Fruit fly (Drosophila melanogaster) whole organism, embryonic: Measurements from ENCODE around the gene Orc2.
A peak's percentile ranks its signal among the peaks of the same experiment; 100 is the strongest.

Source experiments
- Ada2b ChIP-seq: fragments of 200-800 bp; sonication (Bioruptor generic); IDR thresholded peaks from 2 replicates; pipeline ENCODE4 v1.3.6; 2022; ENCODE audit warnings: missing biosample characterization, missing genetic modification characterization
- Awh ChIP-seq: fragments of 200-800 bp; sonication (Bioruptor generic); IDR thresholded peaks from 2 replicates; pipeline ENCODE4, ENCODE4 v1.3.6; 2022; ENCODE audit warnings: missing biosample characterization, missing genetic modification characterization
- BtbVII ChIP-seq: fragments of 200-800 bp; sonication (Bioruptor generic); optimal IDR thresholded peaks from 3 replicates; lab custom pipeline; 2017; ENCODE audit warnings: missing biosample characterization, mild to moderate bottlenecking, missing genetic modification characterization
- CG10543 ChIP-seq: fragments of 200-800 bp; sonication (Bioruptor generic); optimal IDR thresholded peaks from 3 replicates; lab custom pipeline; 2017; ENCODE audit warnings: missing biosample characterization, mild to moderate bottlenecking, missing genetic modification characterization, moderate library complexity
- CG13296 ChIP-seq: fragments of 200-800 bp; sonication (Bioruptor generic); optimal IDR thresholded peaks from 3 replicates; lab custom pipeline; 2018; ENCODE audit warnings: missing biosample characterization, mild to moderate bottlenecking, missing genetic modification characterization
- CG13894 ChIP-seq: fragments of 200-800 bp; sonication (Bioruptor generic); optimal IDR thresholded peaks from 3 replicates; lab custom pipeline; 2018; ENCODE audit warnings: missing biosample characterization, mild to moderate bottlenecking, missing genetic modification characterization, moderate library complexity
- CG15269 ChIP-seq: fragments of 200-800 bp; sonication (Bioruptor generic); optimal IDR thresholded peaks from 2 replicates; lab custom pipeline; 2018; ENCODE audit warnings: missing biosample characterization, mild to moderate bottlenecking, missing genetic modification characterization, moderate library complexity
- CG17385 ChIP-seq: fragments of 200-800 bp; sonication (Bioruptor generic); optimal IDR thresholded peaks from 3 replicates; lab custom pipeline; 2018; ENCODE audit warnings: missing biosample characterization, mild to moderate bottlenecking, missing genetic modification characterization
- CG2678 ChIP-seq: fragments of 200-800 bp; sonication (Bioruptor generic); optimal IDR thresholded peaks from 3 replicates; lab custom pipeline; 2019; ENCODE audit warnings: missing biosample characterization, mild to moderate bottlenecking, missing genetic modification characterization, moderate library complexity
- CG31224 ChIP-seq: fragments of 200-800 bp; sonication (Bioruptor generic); IDR thresholded peaks from 2 replicates; pipeline ENCODE4 v1.3.6; 2022; ENCODE audit warnings: missing biosample characterization, missing genetic modification characterization
- CG6689 ChIP-seq: fragments of 200-800 bp; sonication (Bioruptor generic); IDR thresholded peaks from 2 replicates; pipeline ENCODE4 v1.3.6; 2022; ENCODE audit warnings: missing biosample characterization, missing genetic modification characterization
- CG7745 ChIP-seq: fragments of 200-800 bp; sonication (Bioruptor generic); optimal IDR thresholded peaks from 2 replicates; lab custom pipeline; 2018; ENCODE audit warnings: missing biosample characterization, mild to moderate bottlenecking, missing genetic modification characterization, moderate library complexity
- CkIIα-i1 ChIP-seq: fragments of 200-800 bp; sonication (Bioruptor generic); IDR thresholded peaks from 2 replicates; pipeline ENCODE4 v1.3.6; 2022; ENCODE audit warnings: missing biosample characterization, missing genetic modification characterization
- Ets65A ChIP-seq: fragments of 200-800 bp; sonication (Bioruptor generic); peaks from one replicate; lab custom pipeline; 2016; ENCODE audit warnings: missing biosample characterization, missing genetic modification characterization
- HmgD ChIP-seq: fragments of 200-800 bp; sonication (Bioruptor generic); optimal IDR thresholded peaks from 3 replicates; lab custom pipeline; 2016; ENCODE audit warnings: missing biosample characterization, missing genetic modification characterization
- Nf-YA ChIP-seq: fragments of 200-800 bp; sonication (Bioruptor generic); IDR thresholded peaks from 2 replicates; pipeline ENCODE4 v1.3.6; 2022; ENCODE audit warnings: missing biosample characterization, missing genetic modification characterization
- Nf-YB ChIP-seq: fragments of 200-800 bp; sonication (Bioruptor generic); optimal IDR thresholded peaks from 3 replicates; lab custom pipeline; 2019; ENCODE audit warnings: missing biosample characterization, mild to moderate bottlenecking, missing genetic modification characterization, moderate library complexity
- Nf-YC ChIP-seq: fragments of 200-800 bp; optimal IDR thresholded peaks from 3 replicates; lab custom pipeline; 2019; ENCODE audit warnings: missing biosample characterization, mild to moderate bottlenecking, missing genetic modification characterization, moderate library complexity
- Oaz ChIP-seq: fragments of 200-800 bp; sonication (Bioruptor generic); IDR thresholded peaks from 2 replicates; pipeline ENCODE4 v1.3.6; 2022; ENCODE audit warnings: missing biosample characterization, missing genetic modification characterization
- Taf1 ChIP-seq: fragments of 200-800 bp; sonication (Bioruptor generic); IDR thresholded peaks from 2 replicates; pipeline ENCODE4 v1.3.6; 2022; ENCODE audit warnings: missing biosample characterization, missing genetic modification characterization
- Xbp1 ChIP-seq: fragments of 200-800 bp; sonication (Bioruptor generic); optimal IDR thresholded peaks from 3 replicates; lab custom pipeline; 2016; ENCODE audit warnings: missing biosample characterization, mild to moderate bottlenecking, missing genetic modification characterization
- abd-A ChIP-seq: fragments of 200-800 bp; sonication (Bioruptor generic); optimal IDR thresholded peaks from 3 replicates; lab custom pipeline; 2019; ENCODE audit warnings: missing biosample characterization, mild to moderate bottlenecking, missing genetic modification characterization, moderate library complexity
- chm ChIP-seq: fragments of 200-800 bp; sonication (Bioruptor generic); IDR thresholded peaks from 2 replicates; pipeline ENCODE4 v1.3.6; 2022; ENCODE audit warnings: missing biosample characterization, missing genetic modification characterization
- crol ChIP-seq: fragments of 200-800 bp; sonication (Bioruptor generic); IDR thresholded peaks from 2 replicates; pipeline ENCODE4 v1.3.6; 2022; ENCODE audit warnings: missing biosample characterization, missing genetic modification characterization
- ewg ChIP-seq: fragments of 200-800 bp; sonication (Bioruptor generic); optimal IDR thresholded peaks from 3 replicates; lab custom pipeline; 2017; ENCODE audit warnings: mild to moderate bottlenecking, missing biosample characterization, missing genetic modification reagents, missing genetic modification characterization
- fd102C ChIP-seq: fragments of 200-800 bp; sonication (Bioruptor generic); optimal IDR thresholded peaks from 2 replicates; lab custom pipeline; 2018; ENCODE audit warnings: missing biosample characterization, mild to moderate bottlenecking, missing genetic modification characterization, moderate library complexity
- fu2 ChIP-seq: fragments of 200-800 bp; sonication (Bioruptor generic); optimal IDR thresholded peaks from 2 replicates; lab custom pipeline; 2016; ENCODE audit warnings: missing biosample characterization, missing genetic modification characterization
- gcm ChIP-seq: fragments of 200-800 bp; sonication (Bioruptor generic); optimal IDR thresholded peaks from 2 replicates; lab custom pipeline; 2019; ENCODE audit warnings: missing biosample characterization, mild to moderate bottlenecking, missing genetic modification characterization, moderate library complexity
- hbn ChIP-seq: fragments of 200-800 bp; sonication (Bioruptor generic); IDR thresholded peaks from 2 replicates; pipeline ENCODE4 v1.3.6; 2022; ENCODE audit warnings: missing biosample characterization, missing genetic modification characterization; ENCODE audit not compliant: partially characterized antibody
- jing ChIP-seq: fragments of 200-800 bp; sonication (Bioruptor generic); optimal IDR thresholded peaks from 2 replicates; lab custom pipeline; 2018; ENCODE audit warnings: missing biosample characterization, mild to moderate bottlenecking, missing genetic modification characterization
- kah ChIP-seq: fragments of 200-800 bp; sonication (Bioruptor generic); optimal IDR thresholded peaks from 2 replicates; lab custom pipeline; 2018; ENCODE audit warnings: missing biosample characterization, mild to moderate bottlenecking, missing genetic modification characterization
- lilli ChIP-seq: fragments of 200-800 bp; sonication (Bioruptor generic); optimal IDR thresholded peaks from 3 replicates; lab custom pipeline; 2016; ENCODE audit warnings: missing biosample characterization, missing genetic modification characterization
- lov ChIP-seq, 2 experiments: fragments of 200-800 bp in 1 of 2; fragments of >200 bp in 1 of 2; sonication (Bioruptor generic) in 1 of 2; IDR thresholded peaks in 1 of 2; optimal IDR thresholded peaks in 1 of 2; 2 replicates in 1 of 2; 3 replicates in 1 of 2; pipeline versions ENCODE4 v1.3.6 to Lab custom; 2017 to 2022; ENCODE audit warnings: missing biosample characterization in 1 of 2, missing genetic modification characterization in 1 of 2
- maf-S ChIP-seq: fragments of 200-800 bp; sonication (Bioruptor generic); optimal IDR thresholded peaks from 2 replicates; lab custom pipeline; 2016; ENCODE audit warnings: missing biosample characterization, missing genetic modification characterization
- mam ChIP-seq: fragments of 200-800 bp; sonication (Bioruptor generic); optimal IDR thresholded peaks from 3 replicates; lab custom pipeline; 2016; ENCODE audit warnings: missing biosample characterization, missing genetic modification characterization
- nau ChIP-seq: fragments of 200-800 bp; sonication (Bioruptor generic); optimal IDR thresholded peaks from 3 replicates; lab custom pipeline; 2017; ENCODE audit warnings: missing biosample characterization, mild to moderate bottlenecking, missing genetic modification characterization, missing genetic modification reagents
- oc ChIP-seq: fragments of 200-800 bp; sonication (Bioruptor generic); optimal IDR thresholded peaks from 2 replicates; lab custom pipeline; 2018; ENCODE audit warnings: missing biosample characterization, mild to moderate bottlenecking, missing genetic modification characterization, moderate library complexity
- row ChIP-seq: fragments of 200-800 bp; sonication (Bioruptor generic); IDR thresholded peaks from 3 replicates; pipeline ENCODE4 v1.3.6; 2022; ENCODE audit warnings: missing biosample characterization, missing genetic modification characterization
- sens ChIP-seq: fragments of 200-800 bp; sonication (Bioruptor generic); peaks from one replicate; lab custom pipeline; 2016; ENCODE audit warnings: missing biosample characterization, missing genetic modification characterization
- seq ChIP-seq: fragments of 200-800 bp; sonication (Bioruptor generic); IDR thresholded peaks from 2 replicates; pipeline ENCODE4 v1.3.6; 2022; ENCODE audit warnings: missing biosample characterization, missing genetic modification characterization
- sima ChIP-seq: fragments of 200-800 bp; sonication (Bioruptor generic); optimal IDR thresholded peaks from 2 replicates; lab custom pipeline; 2016; ENCODE audit warnings: missing biosample characterization, missing genetic modification characterization
- vvl ChIP-seq: fragments of 200-800 bp; sonication (Bioruptor generic); IDR thresholded peaks from 2 replicates; pipeline ENCODE4 v1.3.6; 2022; ENCODE audit warnings: missing biosample characterization, missing genetic modification characterization
- wdn ChIP-seq: fragments of 200-800 bp; sonication (Bioruptor generic); IDR thresholded peaks from 2 replicates; pipeline ENCODE4 v1.3.6; 2022; ENCODE audit warnings: missing biosample characterization, missing genetic modification characterization
- zen ChIP-seq: fragments of 200-800 bp; sonication (Bioruptor generic); optimal IDR thresholded peaks from 3 replicates; lab custom pipeline; 2018; ENCODE audit warnings: missing biosample characterization, mild to moderate bottlenecking, missing genetic modification characterization, moderate library complexity

Orc2 gene

DNA sequence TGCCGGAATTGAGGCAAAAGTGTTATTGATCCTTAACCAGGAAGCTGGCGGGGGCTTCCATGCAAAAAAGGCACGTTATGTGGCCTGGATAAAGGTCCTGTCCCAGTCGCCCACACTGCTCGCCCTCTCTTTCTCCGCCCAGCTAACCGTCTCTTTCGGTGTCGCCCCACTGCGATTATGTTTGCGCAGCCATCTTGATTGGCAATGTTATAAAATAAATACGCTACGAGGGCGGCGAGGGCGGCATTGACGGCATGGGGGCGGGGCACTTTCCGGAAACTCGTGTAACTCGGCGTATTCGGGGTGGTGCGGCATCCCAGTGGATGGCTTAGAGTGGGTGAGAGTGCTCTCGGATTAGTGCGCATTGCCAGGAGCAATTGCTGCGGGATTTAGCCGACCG lies 41.1 kb upstream of the Orc2 start (continued):
- TF ChIP-seq mam (GFP tag; lab: Kevin White, UChicago) = no peak
- no peak for TF ChIP-seq Nf-YA (GFP tag; lab: Robert Waterston, UW)
- no peak for TF ChIP-seq lilli (GFP tag; lab: Kevin White, UChicago)
- no peak for TF ChIP-seq Awh
- TF ChIP-seq Oaz (GFP tag; lab: Robert Waterston, UW) = no peak
- no peak for TF ChIP-seq BtbVII
- TF ChIP-seq fu2 (GFP tag; lab: Kevin White, UChicago) = no peak
- peak; percentile 28 for TF ChIP-seq Ets65A (GFP tag; lab: Kevin White, UChicago)
- TF ChIP-seq CG31224 = no peak
- TF ChIP-seq CG13296 (GFP tag; lab: Kevin White, UChicago) = no peak
- TF ChIP-seq gcm (GFP tag; lab: Kevin White, UChicago) = no peak
- no peak for TF ChIP-seq Ada2b
- no peak for TF ChIP-seq maf-S (GFP tag; lab: Kevin White, UChicago)
- TF ChIP-seq jing (GFP tag; lab: Kevin White, UChicago) = no peak
- TF ChIP-seq Taf1 (GFP tag; lab: Robert Waterston, UW) = no peak
- peak; percentile 46; the same call in 1 of the 2 replicates for TF ChIP-seq crol
- TF ChIP-seq CG7745 (tag; lab: Kevin White, UChicago) = no peak
- TF ChIP-seq Nf-YC (tag; lab: Kevin White, UChicago) = peak; percentile 87
- no peak for TF ChIP-seq fd102C
- no peak for TF ChIP-seq lov (optimal IDR thresholded peaks at IDR 0.05; lab: Kevin White, UChicago)
- TF ChIP-seq lov (GFP tag; IDR thresholded peaks at IDR 0.05; lab: Robert Waterston, UW) = no peak
- peak; percentile 14 for TF ChIP-seq abd-A
- TF ChIP-seq kah (GFP tag; lab: Kevin White, UChicago) = no peak
- no peak for TF ChIP-seq row (GFP tag; lab: Robert Waterston, UW)
- TF ChIP-seq Nf-YB = peak; percentile 77
- no peak for TF ChIP-seq sima (GFP tag; lab: Kevin White, UChicago)
- TF ChIP-seq CG17385 = no peak
- TF ChIP-seq wdn (GFP tag; lab: Robert Waterston, UW) = 0 out of 2 replicates have a peak, but pooled peaks have one; percentile 6
- no peak for TF ChIP-seq zen (tag; lab: Kevin White, UChicago)
- no peak for TF ChIP-seq CG2678 (tag; lab: Kevin White, UChicago)
- TF ChIP-seq chm = 0 out of 2 replicates have a peak, but pooled peaks have one; percentile 11
- TF ChIP-seq CG10543 (GFP tag; lab: Kevin White, UChicago) = no peak
- no peak for TF ChIP-seq CG6689 (GFP tag; lab: Robert Waterston, UW)
- TF ChIP-seq HmgD (GFP tag; lab: Kevin White, UChicago) = no peak
- no peak for TF ChIP-seq hbn (GFP tag; lab: Robert Waterston, UW)
- TF ChIP-seq Xbp1 (GFP tag; lab: Kevin White, UChicago) = no peak
- TF ChIP-seq nau (GFP tag; lab: Kevin White, UChicago) = no peak
- peak; percentile 8 for TF ChIP-seq ewg (GFP tag; lab: Kevin White, UChicago)
- TF ChIP-seq seq (GFP tag; lab: Robert Waterston, UW) = peak; percentile 66

dm6 chr3R:13927543-13927942 lies 37.1 kb upstream of the Orc2 start:
- TF ChIP-seq Ets65A (GFP tag; lab: Kevin White, UChicago) = peak; percentile 40
- peak; percentile 14 for TF ChIP-seq CG15269
- TF ChIP-seq CkIIα-i1 (GFP tag; lab: Robert Waterston, UW) = no peak
- TF ChIP-seq vvl (GFP tag; lab: Robert Waterston, UW) = no peak
- peak; percentile 84 for TF ChIP-seq CG13894 (tag; lab: Kevin White, UChicago)
- TF ChIP-seq oc = peak; percentile 82
- peak; percentile 39 for TF ChIP-seq abd-A
- peak; percentile 63 for TF ChIP-seq sens (GFP tag; lab: Kevin White, UChicago)
